Worm (Caenorhabditis elegans): ENCODE data around the gene sucg-1.

- TF ChIP-seq tab-1 (GFP tag; IDR thresholded peaks at IDR 0.05): no peak
- no peak for TF ChIP-seq T22C8.4 (GFP tag; IDR thresholded peaks at IDR 0.05)
These were observed 30.4 kb upstream of the sucg-1 start, which contains the start of gene flp-13 for ce11 chrIV:7698320-7698719.
